Fruit fly (Drosophila melanogaster) whole organism, embryonic: ENCODE measurements around the gene CG33124.
A peak's percentile ranks its signal among the peaks of the same experiment; 100 is the strongest.

ENCODE experiments used
- BEAF-32 ChIP-seq: fragments of 200-800 bp; sonication (Bioruptor generic); optimal IDR thresholded peaks from 3 replicates; lab custom pipeline; 2017; ENCODE audit warnings: missing biosample characterization, missing genetic modification characterization, mild to moderate bottlenecking, moderate library complexity, missing genetic modification reagents
- Bteb2 ChIP-seq: fragments of 200-800 bp; sonication (Bioruptor generic); optimal IDR thresholded peaks from 2 replicates; lab custom pipeline; 2016; ENCODE audit warnings: missing biosample characterization, missing genetic modification characterization
- C15 ChIP-seq: fragments of 200-800 bp; sonication (Bioruptor generic); IDR thresholded peaks from 3 replicates; pipeline ENCODE4 v1.3.6; 2022; ENCODE audit warnings: missing biosample characterization, missing genetic modification characterization
- CG10209 ChIP-seq: fragments of 200-800 bp; sonication (Bioruptor generic); optimal IDR thresholded peaks from 3 replicates; lab custom pipeline; 2017; ENCODE audit warnings: missing biosample characterization, mild to moderate bottlenecking, missing genetic modification characterization, missing genetic modification reagents
- CG11085 ChIP-seq: fragments of 200-800 bp; sonication (Bioruptor generic); IDR thresholded peaks from 2 replicates; pipeline ENCODE4 v1.3.6; 2022; ENCODE audit warnings: missing biosample characterization, missing genetic modification characterization
- CG11093 ChIP-seq: fragments of 200-800 bp; sonication (Bioruptor generic); IDR thresholded peaks from 3 replicates; pipeline ENCODE4 v1.3.6; 2022; ENCODE audit warnings: missing biosample characterization, missing genetic modification characterization
- CG12236 ChIP-seq: fragments of 200-800 bp; sonication (Bioruptor generic); optimal IDR thresholded peaks from 2 replicates; lab custom pipeline; 2016; ENCODE audit warnings: missing biosample characterization, missing genetic modification characterization
- CG12299 ChIP-seq: fragments of 200-800 bp; sonication (Bioruptor generic); optimal IDR thresholded peaks from 2 replicates; lab custom pipeline; 2018; ENCODE audit warnings: missing biosample characterization, mild to moderate bottlenecking, missing genetic modification characterization
- CG12744 ChIP-seq: fragments of 200-800 bp; sonication (Bioruptor generic); optimal IDR thresholded peaks from 2 replicates; lab custom pipeline; 2016; ENCODE audit warnings: missing biosample characterization, missing genetic modification characterization
- CG13123 ChIP-seq: fragments of 200-800 bp; sonication (Bioruptor generic); optimal IDR thresholded peaks from 2 replicates; lab custom pipeline; 2016; ENCODE audit warnings: missing biosample characterization, missing genetic modification characterization
- CG1602 ChIP-seq: fragments of 200-800 bp; sonication (Bioruptor generic); optimal IDR thresholded peaks from 3 replicates; lab custom pipeline; 2016; ENCODE audit warnings: missing biosample characterization, missing genetic modification characterization
- CG17912 ChIP-seq: fragments of 200-800 bp; sonication (Bioruptor generic); optimal IDR thresholded peaks from 2 replicates; lab custom pipeline; 2018; ENCODE audit warnings: missing biosample characterization, mild to moderate bottlenecking, missing genetic modification characterization
- CG2199 ChIP-seq: fragments of 200-800 bp; sonication (Bioruptor generic); IDR thresholded peaks from 3 replicates; pipeline ENCODE4 v1.3.6; 2022; ENCODE audit warnings: missing biosample characterization, missing genetic modification characterization
- CG32772 ChIP-seq: fragments of 200-800 bp; sonication (Bioruptor generic); IDR thresholded peaks from 2 replicates; pipeline ENCODE4 v1.3.6; 2022; ENCODE audit warnings: missing biosample characterization, missing genetic modification characterization
- CG3726 ChIP-seq: fragments of 200-800 bp; sonication (Bioruptor generic); IDR thresholded peaks from 3 replicates; pipeline ENCODE4, ENCODE4 v1.3.6; 2022; ENCODE audit warnings: missing biosample characterization, missing genetic modification characterization
- CG4328 ChIP-seq: fragments of 200-800 bp; sonication (Bioruptor generic); optimal IDR thresholded peaks from 3 replicates; lab custom pipeline; 2017; ENCODE audit warnings: missing biosample characterization, missing genetic modification reagents, missing genetic modification characterization
- CG4360 ChIP-seq: fragments of 200-800 bp; sonication (Bioruptor generic); IDR thresholded peaks from 2 replicates; pipeline ENCODE4 v1.3.6; 2022; ENCODE audit warnings: missing biosample characterization, missing genetic modification characterization
- CG4617 ChIP-seq: fragments of 200-800 bp; sonication (Bioruptor generic); optimal IDR thresholded peaks from 3 replicates; lab custom pipeline; 2016; ENCODE audit warnings: missing biosample characterization, missing genetic modification characterization, borderline replicate concordance
- CG4854 ChIP-seq: fragments of 200-800 bp; sonication (Bioruptor generic); optimal IDR thresholded peaks from 2 replicates; lab custom pipeline; 2016; ENCODE audit warnings: missing biosample characterization, missing genetic modification characterization, inconsistent platforms
- CG5180 ChIP-seq: fragments of 200-800 bp; sonication (Bioruptor generic); optimal IDR thresholded peaks from 3 replicates; lab custom pipeline; 2017; ENCODE audit warnings: missing biosample characterization, missing genetic modification characterization, mild to moderate bottlenecking, moderate library complexity, missing genetic modification reagents
- CG7928 ChIP-seq: fragments of 200-800 bp; sonication (Bioruptor generic); optimal IDR thresholded peaks from 2 replicates; lab custom pipeline; 2017; ENCODE audit warnings: missing biosample characterization, mild to moderate bottlenecking, missing genetic modification characterization
- D ChIP-seq, 2 experiments: fragments of 200-800 bp in 1 of 2; fragments of >200 bp in 1 of 2; sonication (Bioruptor generic) in 1 of 2; optimal IDR thresholded peaks; 2 replicates in 1 of 2; 3 replicates in 1 of 2; lab custom pipeline; 2017; ENCODE audit warnings: mild to moderate bottlenecking in 1 of 2, missing biosample characterization in 1 of 2, missing genetic modification characterization in 1 of 2, missing genetic modification reagents in 1 of 2
- Dek ChIP-seq: fragments of 200-800 bp; sonication (Bioruptor generic); optimal IDR thresholded peaks from 3 replicates; lab custom pipeline; 2019; ENCODE audit warnings: missing biosample characterization, mild to moderate bottlenecking, missing genetic modification characterization, moderate library complexity
- Dll ChIP-seq: fragments of 200-800 bp; sonication (Bioruptor generic); IDR thresholded peaks from 4 replicates; pipeline ENCODE4 v1.3.6; 2022; ENCODE audit warnings: missing biosample characterization, missing genetic modification characterization; ENCODE audit not compliant: partially characterized antibody
- Dp ChIP-seq: fragments of 200-800 bp; sonication (Bioruptor generic); optimal IDR thresholded peaks from 2 replicates; lab custom pipeline; 2018; ENCODE audit warnings: missing biosample characterization, mild to moderate bottlenecking, missing genetic modification characterization, moderate library complexity
- Ets97D ChIP-seq: fragments of 200-800 bp; sonication (Bioruptor generic); optimal IDR thresholded peaks from 3 replicates; lab custom pipeline; 2016; ENCODE audit warnings: missing biosample characterization, missing genetic modification characterization
- Fer1 ChIP-seq: fragments of 200-800 bp; sonication (Bioruptor generic); optimal IDR thresholded peaks from 2 replicates; lab custom pipeline; 2017; ENCODE audit warnings: missing biosample characterization, mild to moderate bottlenecking, missing genetic modification characterization
- Hr3 ChIP-seq: fragments of 200-800 bp; sonication (Bioruptor generic); optimal IDR thresholded peaks from 3 replicates; lab custom pipeline; 2016; ENCODE audit warnings: missing biosample characterization, missing genetic modification characterization
- Max ChIP-seq: fragments of 200-800 bp; sonication (Bioruptor generic); optimal IDR thresholded peaks from 2 replicates; lab custom pipeline; 2016; ENCODE audit warnings: missing biosample characterization, mild to moderate bottlenecking, missing genetic modification characterization
- Optix ChIP-seq: fragments of 200-800 bp; sonication (Bioruptor generic); IDR thresholded peaks from 3 replicates; pipeline ENCODE4 v1.3.6; 2022; ENCODE audit warnings: missing biosample characterization, missing genetic modification characterization
- Six4 ChIP-seq: fragments of 200-800 bp; sonication (Bioruptor generic); optimal IDR thresholded peaks from 2 replicates; lab custom pipeline; 2016; ENCODE audit warnings: missing biosample characterization, missing genetic modification characterization
- Xrp1 ChIP-seq: fragments of 200-800 bp; sonication (Bioruptor generic); IDR thresholded peaks from 2 replicates; pipeline ENCODE4 v1.3.6; 2022; ENCODE audit warnings: missing biosample characterization, missing genetic modification characterization
- YL-1 ChIP-seq: fragments of 200-800 bp; sonication (Bioruptor generic); optimal IDR thresholded peaks from 3 replicates; lab custom pipeline; 2017; ENCODE audit warnings: missing biosample characterization, mild to moderate bottlenecking, missing genetic modification characterization
- ase ChIP-seq: fragments of 200-800 bp; sonication (Bioruptor generic); IDR thresholded peaks from 3 replicates; pipeline ENCODE4 v1.3.6; 2022; ENCODE audit warnings: missing biosample characterization, missing genetic modification characterization
- btn ChIP-seq: fragments of 200-800 bp; sonication (Bioruptor generic); optimal IDR thresholded peaks from 2 replicates; lab custom pipeline; 2016; ENCODE audit warnings: missing biosample characterization, missing genetic modification characterization
- cwo ChIP-seq: fragments of 200-800 bp; sonication (Bioruptor generic); optimal IDR thresholded peaks from 3 replicates; lab custom pipeline; 2017; ENCODE audit warnings: missing biosample characterization, missing genetic modification characterization, mild to moderate bottlenecking, moderate library complexity, missing genetic modification reagents
- gem ChIP-seq: fragments of 200-800 bp; sonication (Bioruptor generic); optimal IDR thresholded peaks from 2 replicates; lab custom pipeline; 2019; ENCODE audit warnings: missing biosample characterization, mild to moderate bottlenecking, missing genetic modification characterization, moderate library complexity
- hbn ChIP-seq: fragments of 200-800 bp; sonication (Bioruptor generic); IDR thresholded peaks from 2 replicates; pipeline ENCODE4 v1.3.6; 2022; ENCODE audit warnings: missing biosample characterization, missing genetic modification characterization; ENCODE audit not compliant: partially characterized antibody
- pum ChIP-seq: fragments of 200-800 bp; sonication (Bioruptor generic); optimal IDR thresholded peaks from 2 replicates; lab custom pipeline; 2016; ENCODE audit warnings: missing biosample characterization, missing genetic modification characterization
- ranshi ChIP-seq: fragments of 200-800 bp; sonication (Bioruptor generic); IDR thresholded peaks from 2 replicates; pipeline ENCODE4 v1.3.6; 2022; ENCODE audit warnings: missing biosample characterization, missing genetic modification characterization
- ro ChIP-seq: fragments of 200-800 bp; sonication (Bioruptor generic); IDR thresholded peaks from 2 replicates; pipeline ENCODE4 v1.3.6; 2022; ENCODE audit warnings: missing biosample characterization, missing genetic modification characterization
- row ChIP-seq: fragments of 200-800 bp; sonication (Bioruptor generic); IDR thresholded peaks from 3 replicates; pipeline ENCODE4 v1.3.6; 2022; ENCODE audit warnings: missing biosample characterization, missing genetic modification characterization
- sens ChIP-seq: fragments of 200-800 bp; sonication (Bioruptor generic); peaks from one replicate; lab custom pipeline; 2016; ENCODE audit warnings: missing biosample characterization, missing genetic modification characterization
- shn ChIP-seq: fragments of 200-800 bp; sonication (Bioruptor generic); optimal IDR thresholded peaks from 3 replicates; lab custom pipeline; 2016; ENCODE audit warnings: missing biosample characterization, missing genetic modification characterization
- sqz ChIP-seq: fragments of 200-800 bp; sonication (Bioruptor generic); optimal IDR thresholded peaks from 3 replicates; lab custom pipeline; 2018; ENCODE audit warnings: missing biosample characterization, mild to moderate bottlenecking, missing genetic modification characterization
- tin ChIP-seq: fragments of 200-800 bp; sonication (Bioruptor generic); optimal IDR thresholded peaks from 3 replicates; lab custom pipeline; 2016; ENCODE audit warnings: missing biosample characterization, missing genetic modification characterization
- ttk ChIP-seq: fragments of 200-800 bp; sonication (Bioruptor generic); IDR thresholded peaks from 2 replicates; pipeline ENCODE4 v2.1.2; 2022; ENCODE audit warnings: missing biosample characterization, missing genetic modification characterization
- unc-4 ChIP-seq: fragments of 200-800 bp; sonication (Bioruptor generic); IDR thresholded peaks from 2 replicates; pipeline ENCODE4 v1.3.6; 2022; ENCODE audit warnings: missing biosample characterization, missing genetic modification characterization; ENCODE audit not compliant: partially characterized antibody

The CG33124 gene

DNA sequence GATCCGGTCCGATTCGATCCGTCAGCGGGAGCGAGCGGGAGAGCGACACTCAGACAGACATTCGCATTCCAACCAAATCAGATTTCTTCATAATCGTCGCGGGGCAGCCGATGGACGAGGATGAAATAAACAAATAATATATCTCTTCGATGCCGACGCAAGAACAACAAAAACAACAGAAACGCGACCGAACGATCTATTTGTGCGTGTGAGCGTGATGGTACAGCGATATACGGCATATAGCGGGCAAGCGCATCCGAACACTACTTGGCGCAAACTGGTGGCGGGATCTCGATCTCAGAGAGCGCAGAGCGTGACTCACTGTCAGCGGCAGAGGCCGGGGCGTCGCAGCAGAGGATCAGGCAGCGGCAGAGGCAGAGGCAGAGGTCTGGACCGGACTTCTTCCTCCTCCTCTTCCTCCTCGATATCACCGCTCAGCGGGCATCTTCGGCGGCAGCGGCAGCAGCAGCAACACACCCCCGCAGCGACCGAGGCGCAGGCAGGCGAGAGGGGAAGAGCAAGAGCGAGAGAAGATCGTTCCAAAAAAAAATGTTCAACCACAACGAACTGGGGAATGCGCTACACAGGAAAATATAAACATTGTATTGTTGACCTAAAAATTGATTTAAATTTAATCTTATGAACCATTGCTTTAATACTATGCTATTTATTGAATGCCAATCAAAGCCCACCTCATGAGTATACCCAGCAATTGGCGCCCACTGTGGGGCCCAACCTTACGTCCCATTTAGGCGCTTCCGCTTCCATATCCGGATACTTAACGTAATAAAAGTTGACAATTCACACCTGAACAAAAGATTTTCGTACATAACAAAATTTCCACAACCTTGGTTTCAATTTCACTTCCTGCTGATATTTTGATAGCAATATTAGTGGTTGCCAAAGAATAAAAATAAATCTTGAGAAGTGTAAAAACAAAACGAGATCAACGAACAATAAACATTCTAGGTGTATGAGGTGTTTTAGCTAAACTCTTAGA, 47.4 kb downstream of the CG33124 start (continued):
- TF ChIP-seq CG4328 (GFP tag; lab: Kevin White, UChicago) (no peak), CG1602 (GFP tag; lab: Kevin White, UChicago) (peak; percentile 20), Hr3 (GFP tag; lab: Kevin White, UChicago) (peak; percentile 63), C15 (GFP tag; lab: Robert Waterston, UW) (no peak), shn (GFP tag; lab: Kevin White, UChicago) (peak; percentile 37), ro (GFP tag; lab: Robert Waterston, UW) (no peak), CG12236 (GFP tag; lab: Kevin White, UChicago) (no peak), Dp (GFP tag; lab: Kevin White, UChicago) (peak; percentile 4), CG11093 (GFP tag; lab: Robert Waterston, UW) (0 out of 3 replicates have a peak, but pooled peaks have one; percentile 27), CG5180 (no peak), CG2199 (GFP tag; lab: Robert Waterston, UW) (peak; percentile 59; the same call in 1 of the 3 replicates), Ets97D (GFP tag; lab: Kevin White, UChicago) (no peak), Xrp1 (GFP tag; lab: Robert Waterston, UW) (peak; percentile 47), cwo (GFP tag; lab: Kevin White, UChicago) (peak; percentile 20), ttk (GFP tag; lab: Robert Waterston, UW) (peak; percentile 54; the same call in 1 of the 2 replicates), sqz (GFP tag; lab: Kevin White, UChicago) (peak; percentile 94), YL-1 (GFP tag; lab: Kevin White, UChicago) (no peak), CG12744 (GFP tag; lab: Kevin White, UChicago) (no peak), CG4617 (GFP tag; lab: Kevin White, UChicago) (no peak), CG4854 (no peak), Bteb2 (GFP tag; lab: Kevin White, UChicago) (no peak), CG13123 (GFP tag; lab: Kevin White, UChicago) (no peak), gem (tag; lab: Kevin White, UChicago) (peak; percentile 69), CG17912 (no peak), pum (GFP tag; lab: Kevin White, UChicago) (peak; percentile 28), btn (GFP tag; lab: Kevin White, UChicago) (no peak), Optix (GFP tag; lab: Robert Waterston, UW) (no peak), CG7928 (GFP tag; lab: Kevin White, UChicago) (no peak), Dll (GFP tag; lab: Robert Waterston, UW) (0 out of 4 replicates have a peak, but pooled peaks have one; percentile 38), CG11085 (GFP tag; lab: Robert Waterston, UW) (no peak), D (optimal IDR thresholded peaks at IDR 0.05; lab: Kevin White, UChicago) (peak; percentile 22), D (GFP tag; optimal IDR thresholded peaks at IDR 0.05; lab: Kevin White, UChicago) (peak; percentile 56), tin (GFP tag; lab: Kevin White, UChicago) (peak; percentile 50), Dek (no peak), ranshi (peak; percentile 19; the same call in 1 of the 2 replicates), Fer1 (GFP tag; lab: Kevin White, UChicago) (no peak), row (GFP tag; lab: Robert Waterston, UW) (peak; percentile 83), CG3726 (GFP tag; lab: Robert Waterston, UW) (no peak), CG10209 (GFP tag; lab: Kevin White, UChicago) (peak; percentile 58), ase (no peak), Six4 (GFP tag; lab: Kevin White, UChicago) (peak; percentile 34), CG32772 (peak; percentile 43), BEAF-32 (GFP tag; lab: Kevin White, UChicago) (no peak), CG12299 (tag; lab: Kevin White, UChicago) (no peak), unc-4 (GFP tag; lab: Robert Waterston, UW) (no peak), CG4360 (peak; percentile 79), Max (GFP tag; lab: Kevin White, UChicago) (peak; percentile 33), hbn (GFP tag; lab: Robert Waterston, UW) (no peak), sens (GFP tag; lab: Kevin White, UChicago) (peak; percentile 89)
